Worm (Caenorhabditis elegans) whole organism, L1 larva: ENCODE measurements around the gene abu-8.

Experiments
- F16B12.6 ChIP-seq: fragments of 150-350 bp; optimal IDR thresholded peaks from 2 replicates; lab custom pipeline; 2014; ENCODE audit warnings: missing biosample characterization, missing genetic modification characterization
- egl-27 ChIP-seq, 2 experiments: fragments of 150-350 bp in 1 of 2; sonication (generic microtip); optimal IDR thresholded peaks; 3 replicates each; lab custom pipeline; 2017 to 2018; ENCODE audit warnings: missing biosample characterization in 2 of 2, missing genetic modification characterization in 2 of 2, missing genetic modification reagents in 2 of 2
- elt-3 ChIP-seq, 6 experiments: fragments of 150-350 bp in 1 of 6; sonication (generic microtip); optimal IDR thresholded peaks; 2 replicates each; lab custom pipeline; 2017 to 2018; ENCODE audit warnings: missing biosample characterization in 6 of 6, missing genetic modification characterization in 6 of 6, inconsistent platforms in 1 of 6
- fkh-4 ChIP-seq: sonication (generic microtip); optimal IDR thresholded peaks from 2 replicates; lab custom pipeline; 2016; ENCODE audit warnings: missing compliant biosample characterization, missing genetic modification characterization, borderline replicate concordance
- lin-35 ChIP-seq, 2 experiments: fragments of 150-350 bp; optimal IDR thresholded peaks; 2 replicates each; lab custom pipeline; 2014; ENCODE audit warnings: missing biosample characterization in 2 of 2, missing genetic modification characterization in 2 of 2, missing genetic modification reagents in 2 of 2
- mdl-1 ChIP-seq, 2 experiments: fragments of 150-350 bp; optimal IDR thresholded peaks; 2 replicates each; lab custom pipeline; 2014 to 2017; ENCODE audit warnings: missing biosample characterization in 2 of 2, missing genetic modification characterization in 2 of 2, inconsistent platforms in 1 of 2
- skn-1 ChIP-seq: fragments of 150-350 bp; optimal IDR thresholded peaks from 2 replicates; lab custom pipeline; 2014; ENCODE audit warnings: missing biosample characterization, missing genetic modification characterization
- unc-130 ChIP-seq: fragments of 150-350 bp; optimal IDR thresholded peaks from 2 replicates; lab custom pipeline; 2017; ENCODE audit warnings: missing biosample characterization, missing genetic modification characterization, inconsistent platforms
- unc-30 ChIP-seq: sonication (generic microtip); optimal IDR thresholded peaks from 2 replicates; lab custom pipeline; 2017; ENCODE audit warnings: missing biosample characterization, missing genetic modification characterization

DNA sequence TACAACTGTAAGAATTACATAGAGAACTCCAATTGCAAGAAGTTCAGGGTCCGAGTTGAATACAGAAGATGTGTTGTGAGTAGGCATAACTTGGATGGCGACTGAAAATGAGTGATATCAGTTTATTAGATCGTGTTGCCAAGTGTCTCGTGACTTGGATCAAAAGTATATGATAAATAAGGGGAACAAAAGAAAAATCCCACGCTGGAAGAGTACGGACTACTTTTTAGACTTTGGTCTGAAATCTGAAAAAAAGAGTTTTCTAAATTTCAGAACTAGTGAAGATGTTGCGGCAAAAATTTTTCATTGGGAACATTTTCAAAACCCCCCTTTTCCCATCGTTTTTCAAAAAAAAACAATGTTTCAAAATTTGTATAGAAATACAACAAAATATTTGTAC, 24.8 kb downstream of the abu-8 start, which contains the start of gene srt-64:
- TF ChIP-seq lin-35 (GFP tag; optimal IDR thresholded peaks at IDR 0.05; lab: Kevin White, UChicago) (no peak), unc-130 (tag; lab: Kevin White, UChicago) (no peak), F16B12.6 (tag; lab: Kevin White, UChicago) (no peak), elt-3 (tag; optimal IDR thresholded peaks at IDR 0.05; lab: Kevin White, UChicago) (no peak), mdl-1 (tag; optimal IDR thresholded peaks at IDR 0.05; lab: Kevin White, UChicago) (no peak), egl-27 (tag; optimal IDR thresholded peaks at IDR 0.05; lab: Kevin White, UChicago) (no peak), skn-1 (tag; lab: Kevin White, UChicago) (no peak), fkh-4 (tag; lab: Kevin White, UChicago) (no peak), unc-30 (tag; lab: Kevin White, UChicago) (no peak)
